Worm (Caenorhabditis elegans) whole organism, L4 larva: Measurements from ENCODE around the gene taf-11.3.

ENCODE experiments used
- F44E2.7 ChIP-seq: fragments of 200-800 bp; sonication (Bioruptor generic); IDR thresholded peaks from 2 replicates; pipeline ENCODE4 v2.1.2; 2022; ENCODE audit warnings: missing genetic modification characterization, missing compliant biosample characterization
- R02D3.7 ChIP-seq: fragments of 150-350 bp; sonication (generic microtip); optimal IDR thresholded peaks from 3 replicates; lab custom pipeline; 2014; ENCODE audit warnings: missing biosample characterization, missing genetic modification characterization
- T26A8.4 ChIP-seq: fragments of 200-800 bp; sonication (Bioruptor generic); IDR thresholded peaks from 2 replicates; pipeline ENCODE4 v1.3.6; 2022; ENCODE audit warnings: missing genetic modification characterization, missing compliant biosample characterization
- Y5F2A.4 ChIP-seq: fragments of 200-800 bp; sonication (Bioruptor generic); optimal IDR thresholded peaks from 2 replicates; lab custom pipeline; 2018; ENCODE audit warnings: mild to moderate bottlenecking, missing genetic modification characterization, missing compliant biosample characterization
- aha-1 ChIP-seq: fragments of 150-350 bp; peaks from one replicate; lab custom pipeline; 2014; ENCODE audit warnings: missing biosample characterization, missing genetic modification characterization
- aly-2 ChIP-seq: sonication (generic microtip); optimal IDR thresholded peaks from 2 replicates; lab custom pipeline; 2018; ENCODE audit warnings: missing biosample characterization, missing genetic modification characterization
- attf-4 ChIP-seq: sonication (generic microtip); optimal IDR thresholded peaks from 3 replicates; lab custom pipeline; 2017; ENCODE audit warnings: missing biosample characterization, missing genetic modification characterization
- ceh-20 ChIP-seq: fragments of 200-800 bp; sonication (Bioruptor generic); IDR thresholded peaks from 2 replicates; pipeline ENCODE4 v1.3.6; 2022; ENCODE audit warnings: missing genetic modification reagents, missing genetic modification characterization, missing compliant biosample characterization
- ceh-32 ChIP-seq: sonication (generic microtip); optimal IDR thresholded peaks from 2 replicates; lab custom pipeline; 2016; ENCODE audit warnings: mild to moderate bottlenecking, missing genetic modification characterization, missing compliant biosample characterization; ENCODE audit not compliant: poor library complexity
- ceh-44 ChIP-seq: fragments of 200-800 bp; sonication (Bioruptor generic); IDR thresholded peaks from 2 replicates; pipeline ENCODE4 v1.3.6; 2022; ENCODE audit warnings: missing genetic modification reagents, missing genetic modification characterization, missing compliant biosample characterization
- ceh-62 ChIP-seq: sonication (generic microtip); optimal IDR thresholded peaks from 2 replicates; lab custom pipeline; 2017; ENCODE audit warnings: missing biosample characterization, missing genetic modification characterization
- ces-1 ChIP-seq: fragments of 150-350 bp; sonication (generic microtip); optimal IDR thresholded peaks from 4 replicates; lab custom pipeline; 2014; ENCODE audit warnings: missing biosample characterization, missing genetic modification reagents, missing genetic modification characterization
- daf-12 ChIP-seq: fragments of 150-350 bp; optimal IDR thresholded peaks from 2 replicates; lab custom pipeline; 2014; ENCODE audit warnings: missing biosample characterization, missing genetic modification reagents, missing genetic modification characterization
- daf-16 ChIP-seq, 3 experiments: sonication (generic microtip); optimal IDR thresholded peaks; 2 replicates each; lab custom pipeline; 2016 to 2017; ENCODE audit warnings: missing genetic modification characterization in 3 of 3, missing genetic modification reagents in 3 of 3, mild to moderate bottlenecking in 2 of 3, missing compliant biosample characterization in 2 of 3, missing biosample characterization in 1 of 3, moderate library complexity in 1 of 3
- daf-8 ChIP-seq: fragments of 200-800 bp; sonication (Bioruptor generic); IDR thresholded peaks from 2 replicates; pipeline ENCODE4 v1.3.6; 2022; ENCODE audit warnings: missing genetic modification characterization, missing compliant biosample characterization
- dpl-1 ChIP-seq: fragments of 150-350 bp; optimal IDR thresholded peaks from 2 replicates; lab custom pipeline; 2014; ENCODE audit warnings: missing biosample characterization, missing genetic modification reagents, missing genetic modification characterization
- dve-1 ChIP-seq: sonication (generic microtip); optimal IDR thresholded peaks from 2 replicates; lab custom pipeline; 2017; ENCODE audit warnings: antibody characterized with exemption, mild to moderate bottlenecking, missing genetic modification characterization, missing compliant biosample characterization; ENCODE audit not compliant: insufficient read depth
- gei-8 ChIP-seq: fragments of 200-800 bp; sonication (Bioruptor generic); optimal IDR thresholded peaks from 2 replicates; lab custom pipeline; 2018; ENCODE audit warnings: mild to moderate bottlenecking, missing genetic modification characterization, missing compliant biosample characterization
- hif-1 ChIP-seq, 2 experiments: sonication (generic microtip); optimal IDR thresholded peaks; 2 replicates each; lab custom pipeline; 2016 to 2017; ENCODE audit warnings: missing compliant biosample characterization in 2 of 2, missing genetic modification characterization in 2 of 2, missing genetic modification reagents in 2 of 2, missing genotype in 2 of 2, mild to moderate bottlenecking in 1 of 2
- hlh-11 ChIP-seq: fragments of 200-800 bp; sonication (Bioruptor generic); optimal IDR thresholded peaks from 2 replicates; lab custom pipeline; 2018; ENCODE audit warnings: mild to moderate bottlenecking, missing genetic modification characterization, missing compliant biosample characterization
- hlh-30 ChIP-seq: sonication (generic microtip); optimal IDR thresholded peaks from 2 replicates; lab custom pipeline; 2017; ENCODE audit warnings: antibody characterized with exemption, mild to moderate bottlenecking, missing genetic modification characterization, missing compliant biosample characterization; ENCODE audit not compliant: insufficient read depth
- lim-7 ChIP-seq: fragments of 200-800 bp; sonication (Bioruptor generic); IDR thresholded peaks from 2 replicates; pipeline ENCODE4 v1.3.6; 2022; ENCODE audit warnings: missing genetic modification characterization, missing compliant biosample characterization
- lin-1 ChIP-seq: fragments of 200-800 bp; sonication (Bioruptor generic); IDR thresholded peaks from 2 replicates; pipeline ENCODE4 v1.3.6; 2022; ENCODE audit warnings: missing genetic modification reagents, missing genetic modification characterization, missing compliant biosample characterization
- lin-13 ChIP-seq: fragments of 150-350 bp; optimal IDR thresholded peaks from 2 replicates; lab custom pipeline; 2014; ENCODE audit warnings: missing biosample characterization, missing genetic modification reagents, missing genetic modification characterization
- lin-29 ChIP-seq: fragments of 200-800 bp; sonication (Bioruptor generic); IDR thresholded peaks from 2 replicates; pipeline ENCODE4 v1.3.6; 2022; ENCODE audit warnings: missing genetic modification reagents, missing genetic modification characterization, missing compliant biosample characterization
- lin-38 ChIP-seq: fragments of 200-800 bp; sonication (Bioruptor generic); IDR thresholded peaks from 2 replicates; pipeline ENCODE4 v1.3.6; 2022; ENCODE audit warnings: missing genetic modification reagents, missing genetic modification characterization, missing compliant biosample characterization
- madf-5 ChIP-seq, 2 experiments: fragments of 200-800 bp; sonication (Bioruptor generic); IDR thresholded peaks; 2 replicates each; pipeline ENCODE4 v1.3.6; 2022; ENCODE audit warnings: missing compliant biosample characterization in 2 of 2, missing genetic modification characterization in 2 of 2
- madf-9 ChIP-seq: fragments of 200-800 bp; sonication (Bioruptor generic); conservative IDR thresholded peaks from 2 replicates; pipeline ENCODE4 v1.3.6; 2022; ENCODE audit warnings: missing genetic modification reagents, missing genetic modification characterization, missing compliant biosample characterization
- mdt-29 ChIP-seq: fragments of 200-800 bp; sonication (Bioruptor generic); IDR thresholded peaks from 2 replicates; pipeline ENCODE4 v1.3.6; 2022; ENCODE audit warnings: missing genetic modification reagents, missing genetic modification characterization, missing compliant biosample characterization
- mes-2 ChIP-seq: sonication (generic microtip); optimal IDR thresholded peaks from 2 replicates; lab custom pipeline; 2016; ENCODE audit warnings: missing genotype, mild to moderate bottlenecking, missing genetic modification characterization, missing compliant biosample characterization; ENCODE audit not compliant: poor library complexity, severe bottlenecking
- mxl-3 ChIP-seq: fragments of 200-800 bp; sonication (Bioruptor generic); optimal IDR thresholded peaks from 2 replicates; lab custom pipeline; 2018; ENCODE audit warnings: mild to moderate bottlenecking, missing genetic modification characterization, missing compliant biosample characterization
- nhr-10 ChIP-seq: fragments of 150-350 bp; optimal IDR thresholded peaks from 2 replicates; lab custom pipeline; 2014; ENCODE audit warnings: missing biosample characterization, missing genetic modification characterization
- nhr-102 ChIP-seq: sonication (generic microtip); optimal IDR thresholded peaks from 2 replicates; lab custom pipeline; 2016; ENCODE audit warnings: mild to moderate bottlenecking, missing genetic modification characterization, moderate library complexity, missing compliant biosample characterization
- nhr-25 ChIP-seq: sonication (generic microtip); optimal IDR thresholded peaks from 2 replicates; lab custom pipeline; 2017; ENCODE audit warnings: missing genetic modification characterization, mild to moderate bottlenecking, missing compliant biosample characterization, antibody characterized with exemption, moderate library complexity, borderline replicate concordance; ENCODE audit not compliant: insufficient read depth
- nhr-28 ChIP-seq: fragments of 150-350 bp; optimal IDR thresholded peaks from 2 replicates; lab custom pipeline; 2014; ENCODE audit warnings: missing biosample characterization, missing genetic modification characterization
- nhr-42 ChIP-seq: fragments of 200-800 bp; sonication (Bioruptor generic); IDR thresholded peaks from 2 replicates; pipeline ENCODE4 v1.3.6; 2022; ENCODE audit warnings: missing genetic modification characterization, missing compliant biosample characterization
- nhr-48 ChIP-seq: sonication (generic microtip); optimal IDR thresholded peaks from 2 replicates; lab custom pipeline; 2016; ENCODE audit warnings: mild to moderate bottlenecking, missing genetic modification characterization, missing compliant biosample characterization
- nhr-6 ChIP-seq: fragments of 150-350 bp; optimal IDR thresholded peaks from 2 replicates; lab custom pipeline; 2014; ENCODE audit warnings: missing biosample characterization, missing genetic modification characterization
- nhr-77 ChIP-seq: fragments of 150-350 bp; optimal IDR thresholded peaks from 2 replicates; lab custom pipeline; 2014; ENCODE audit warnings: missing biosample characterization, missing genetic modification characterization
- set-16 ChIP-seq: fragments of 200-800 bp; sonication (Bioruptor generic); IDR thresholded peaks from 2 replicates; pipeline ENCODE4 v1.3.6; 2022; ENCODE audit warnings: missing genetic modification reagents, missing genetic modification characterization, missing compliant biosample characterization
- snpc-4 ChIP-seq: fragments of 150-350 bp; optimal IDR thresholded peaks from 2 replicates; lab custom pipeline; 2014; ENCODE audit warnings: missing biosample characterization, missing genetic modification characterization
- spr-3 ChIP-seq: fragments of 200-800 bp; sonication (Bioruptor generic); optimal IDR thresholded peaks from 2 replicates; lab custom pipeline; 2018; ENCODE audit warnings: mild to moderate bottlenecking, missing genetic modification characterization, missing compliant biosample characterization
- tra-1 ChIP-seq: fragments of 200-800 bp; sonication (Bioruptor generic); IDR thresholded peaks from 2 replicates; pipeline ENCODE4 v1.3.6; 2022; ENCODE audit warnings: missing genetic modification reagents, missing genetic modification characterization, missing compliant biosample characterization
- unc-130 ChIP-seq: sonication (generic microtip); optimal IDR thresholded peaks from 2 replicates; lab custom pipeline; 2016; ENCODE audit warnings: missing genetic modification reagents, missing genetic modification characterization, missing compliant biosample characterization
- unc-62 ChIP-seq, 3 experiments: fragments of 150-350 bp in 1 of 3; sonication (generic microtip); optimal IDR thresholded peaks in 2 of 3; peaks in 1 of 3; 1 replicate in 1 of 3; 2 replicates in 2 of 3; lab custom pipeline; 2014 to 2017; ENCODE audit warnings: missing biosample characterization in 3 of 3, missing genetic modification characterization in 3 of 3, missing genetic modification reagents in 3 of 3, missing genotype in 1 of 3
- vab-7 ChIP-seq: fragments of 200-800 bp; sonication (Bioruptor generic); IDR thresholded peaks from 2 replicates; pipeline ENCODE4 v1.3.6; 2022; ENCODE audit warnings: missing genetic modification reagents, missing genetic modification characterization, missing compliant biosample characterization
- zfp-3 ChIP-seq: fragments of 200-800 bp; sonication (Bioruptor generic); conservative IDR thresholded peaks from 2 replicates; pipeline ENCODE4 v1.3.6; 2022; ENCODE audit warnings: missing genetic modification reagents, missing genetic modification characterization, missing compliant biosample characterization
- zip-11 ChIP-seq: fragments of 200-800 bp; sonication (Bioruptor generic); IDR thresholded peaks from 2 replicates; pipeline ENCODE4 v1.3.6; 2022; ENCODE audit warnings: missing genetic modification characterization, missing compliant biosample characterization

Gene taf-11.3

DNA sequence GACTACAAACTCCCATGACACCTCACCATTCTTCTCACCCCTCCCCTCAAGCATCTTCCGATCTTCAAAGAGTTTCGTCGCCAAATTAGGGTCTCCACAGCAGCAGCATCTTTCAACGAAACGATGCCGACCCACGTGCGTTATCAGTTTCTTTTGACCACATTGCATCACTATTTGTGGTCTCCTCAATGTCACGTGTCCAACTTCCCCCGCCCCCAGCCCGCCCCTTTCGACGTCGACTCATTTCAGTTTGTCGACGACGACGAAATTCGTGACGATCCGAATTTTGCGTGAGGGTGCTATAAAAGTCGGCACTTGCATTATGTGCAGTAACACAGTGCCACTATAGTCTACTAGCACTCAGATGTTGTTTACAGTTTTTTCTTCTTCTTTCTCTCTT lies 29.1 kb upstream of the taf-11.3 start (continued):
- TF ChIP-seq nhr-6 (tag; lab: Kevin White, UChicago) (no peak), nhr-10 (tag; lab: Kevin White, UChicago) (peak; percentile 12), madf-9 (GFP tag; lab: Robert Waterston, UW) (peak; percentile 52; the same call in 1 of the 2 replicates)

DNA sequence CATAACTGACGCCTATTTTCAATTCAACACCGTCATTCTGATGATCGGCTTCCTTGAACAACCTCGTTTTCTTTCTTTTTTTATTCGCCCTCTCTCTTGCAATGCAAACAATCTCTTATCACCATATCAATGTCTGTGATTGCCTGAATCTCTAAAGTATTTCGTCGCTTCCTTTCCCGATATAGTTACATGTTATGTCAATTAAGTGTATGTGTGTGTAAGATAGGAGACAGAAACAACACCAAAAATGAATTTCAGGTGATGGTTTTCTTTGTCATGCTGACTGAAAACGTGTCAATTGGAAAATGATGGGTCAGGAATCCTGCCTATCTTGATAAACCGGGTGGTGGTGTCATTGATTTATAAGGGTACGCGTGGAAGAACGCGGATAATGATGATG lies 28.3 kb upstream of the taf-11.3 start:
- no peak for TF ChIP-seq snpc-4 (tag; lab: Kevin White, UChicago)
- no peak for TF ChIP-seq mes-2 (tag; lab: Kevin White, UChicago)
- TF ChIP-seq lin-29 (GFP tag; lab: Robert Waterston, UW) = no peak
- no peak for TF ChIP-seq ces-1
- peak; percentile 28 for TF ChIP-seq dpl-1
- TF ChIP-seq hif-1 (tag; optimal IDR thresholded peaks at IDR 0.05; lab: Kevin White, UChicago) = peak in 1 of 2 experiments; percentile 84
- 0 out of 2 replicates have a peak, but pooled peaks have one; percentile 8 for TF ChIP-seq lin-38 (GFP tag; lab: Robert Waterston, UW)
- peak; percentile 80 for TF ChIP-seq nhr-77 (tag; lab: Kevin White, UChicago)
- TF ChIP-seq lin-13 = peak; percentile 71
- TF ChIP-seq zfp-3 = no peak
- TF ChIP-seq T26A8.4 (GFP tag; lab: Robert Waterston, UW) = 0 out of 2 replicates have a peak, but pooled peaks have one; percentile 33
- peak; percentile 85 for TF ChIP-seq hlh-30 (tag; lab: Kevin White, UChicago)
- TF ChIP-seq vab-7 (GFP tag; lab: Robert Waterston, UW) = no peak
- TF ChIP-seq nhr-48 (tag; lab: Kevin White, UChicago) = peak; percentile 69
- no peak for TF ChIP-seq gei-8 (GFP tag; lab: Kevin White, UChicago)
- no peak for TF ChIP-seq R02D3.7 (tag; lab: Kevin White, UChicago)
- TF ChIP-seq Y5F2A.4 (GFP tag; lab: Kevin White, UChicago) = no peak
- no peak for TF ChIP-seq madf-5 (GFP tag; IDR thresholded peaks at IDR 0.05; lab: Robert Waterston, UW)
- TF ChIP-seq aly-2 (tag; lab: Kevin White, UChicago) = no peak
- TF ChIP-seq tra-1 (GFP tag; lab: Robert Waterston, UW) = peak; percentile 87
- no peak for TF ChIP-seq lim-7 (GFP tag; lab: Robert Waterston, UW)
- TF ChIP-seq aha-1 (tag; lab: Kevin White, UChicago) = no peak
- TF ChIP-seq set-16 (GFP tag; lab: Robert Waterston, UW) = no peak
- no peak for TF ChIP-seq spr-3 (GFP tag; lab: Kevin White, UChicago)
- TF ChIP-seq unc-62 (GFP tag; optimal IDR thresholded peaks at IDR 0.05 in 1 of 2; lab: Kevin White, UChicago) = peak; percentile 3 to 98
- TF ChIP-seq unc-62 (tag; optimal IDR thresholded peaks at IDR 0.05; lab: Kevin White, UChicago) = no peak
- no peak for TF ChIP-seq ceh-44 (GFP tag; lab: Robert Waterston, UW)
- TF ChIP-seq daf-16 (GFP tag; optimal IDR thresholded peaks at IDR 0.05; lab: Kevin White, UChicago) = peak in 1 of 2 experiments; percentile 35
- TF ChIP-seq daf-16 (tag; optimal IDR thresholded peaks at IDR 0.05; lab: Kevin White, UChicago) = peak; percentile 87
- TF ChIP-seq zip-11 (GFP tag; lab: Robert Waterston, UW) = no peak
- no peak for TF ChIP-seq nhr-42
- 0 out of 2 replicates have a peak, but pooled peaks have one; percentile 40 for TF ChIP-seq mdt-29
- TF ChIP-seq nhr-25 = no peak
- TF ChIP-seq hlh-11 (tag; lab: Kevin White, UChicago) = peak; percentile 94
- peak; percentile 87 for TF ChIP-seq mxl-3 (GFP tag; lab: Kevin White, UChicago)
- TF ChIP-seq ceh-20 (GFP tag; lab: Robert Waterston, UW) = 0 out of 2 replicates have a peak, but pooled peaks have one; percentile 17
- TF ChIP-seq unc-130 (GFP tag; lab: Kevin White, UChicago) = no peak
- peak; percentile 44 for TF ChIP-seq nhr-102 (tag; lab: Kevin White, UChicago)
- peak; percentile 94 for TF ChIP-seq nhr-28 (tag; lab: Kevin White, UChicago)
- no peak for TF ChIP-seq daf-8 (GFP tag; lab: Robert Waterston, UW)
- TF ChIP-seq daf-12 (tag; lab: Kevin White, UChicago) = no peak
- TF ChIP-seq lin-1 = peak; percentile 76
- TF ChIP-seq ceh-62 (tag; lab: Kevin White, UChicago) = no peak
- TF ChIP-seq F44E2.7 (GFP tag; lab: Robert Waterston, UW) = no peak
- no peak for TF ChIP-seq ceh-32
- peak; percentile 86 for TF ChIP-seq dve-1 (tag; lab: Kevin White, UChicago)
- no peak for TF ChIP-seq attf-4 (tag; lab: Kevin White, UChicago)
